Worm (Caenorhabditis elegans) whole organism, L3 larva: ENCODE data around the gene mcm-3AP.

Source experiments
- ama-1 ChIP-seq: fragments of 150-350 bp; optimal IDR thresholded peaks from 2 replicates; lab custom pipeline; 2018
- fkh-10 ChIP-seq: sonication (generic microtip); optimal IDR thresholded peaks from 2 replicates; lab custom pipeline; 2017; ENCODE audit warnings: missing biosample characterization, missing genetic modification reagents, missing genetic modification characterization
- ztf-4 ChIP-seq: fragments of 150-350 bp; optimal IDR thresholded peaks from 2 replicates; lab custom pipeline; 2014; ENCODE audit warnings: missing biosample characterization, missing genetic modification characterization

ce11 chrIV:7926102-7926840, 22.2 kb upstream of the mcm-3AP start, which contains the start of gene rps-2:
- TF ChIP-seq fkh-10 (no peak), ama-1 (lab: Kevin White, UChicago) (no peak), ztf-4 (tag; lab: Kevin White, UChicago) (no peak)
